Worm (Caenorhabditis elegans): ENCODE measurements around the gene T22D1.5.

DNA sequence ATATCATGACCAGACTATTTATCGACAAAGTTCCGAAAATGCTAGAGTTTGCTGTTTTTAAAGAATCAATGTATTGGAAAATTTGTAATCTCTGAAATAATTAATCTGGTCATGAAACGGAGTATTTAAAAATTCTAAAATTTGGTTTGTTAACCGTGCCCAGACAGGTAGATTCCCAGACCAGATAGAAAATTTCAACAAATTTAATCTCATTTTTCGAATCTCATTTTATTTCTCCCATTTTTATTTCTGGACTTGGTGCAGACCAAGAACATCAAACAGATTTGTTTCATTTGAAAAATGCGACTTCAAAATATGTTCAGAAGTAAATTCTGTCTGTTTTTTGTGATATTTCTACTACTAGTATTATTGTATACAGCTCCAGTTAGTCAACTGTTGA lies 19.3 kb downstream of the T22D1.5 start, which contains the start of gene T22D1.1:
- TF ChIP-seq cog-1 (tag; optimal IDR thresholded peaks at IDR 0.05) = no peak
- no peak for TF ChIP-seq ref-1 (GFP tag; conservative IDR thresholded peaks at IDR 0.05)
- no peak for TF ChIP-seq med-1 (GFP tag; optimal IDR thresholded peaks at IDR 0.05; ENCODE audit: insufficient read depth)
- no peak for TF ChIP-seq ztf-29 (GFP tag; IDR thresholded peaks at IDR 0.05)
- TF ChIP-seq ztf-23 (GFP tag; IDR thresholded peaks at IDR 0.05) = no peak
- TF ChIP-seq klf-2 (GFP tag; conservative IDR thresholded peaks at IDR 0.05) = no peak
- no peak for TF ChIP-seq T22C8.4 (GFP tag; IDR thresholded peaks at IDR 0.05)

All from whole organism, midembryonic.